Fruit fly (Drosophila melanogaster) whole organism, pupa: ENCODE data around the gene Taf1.

Experiments used
- CG12605 ChIP-seq: fragments of 200-800 bp; sonication (Bioruptor generic); IDR thresholded peaks from 2 replicates; pipeline ENCODE4 v1.3.6; 2022; ENCODE audit warnings: missing biosample characterization, missing genetic modification characterization
- CG32121 ChIP-seq: fragments of 200-800 bp; sonication (Bioruptor generic); IDR thresholded peaks from 2 replicates; pipeline ENCODE4 v1.3.6; 2022; ENCODE audit warnings: missing biosample characterization, missing genetic modification characterization
- Snoo ChIP-seq: fragments of 200-800 bp; sonication (Bioruptor generic); optimal IDR thresholded peaks from 3 replicates; lab custom pipeline; 2017; ENCODE audit warnings: missing biosample characterization, mild to moderate bottlenecking, missing genetic modification characterization, inconsistent platforms
- fd96Ca ChIP-seq: fragments of 200-800 bp; sonication (Bioruptor generic); IDR thresholded peaks from 3 replicates; pipeline ENCODE4 v1.3.6; 2022; ENCODE audit warnings: missing biosample characterization, missing genetic modification characterization

dm6 chr3R:6683671-6684070 is 37.0 kb downstream of the Taf1 start:
- TF ChIP-seq CG32121 (GFP tag; lab: Robert Waterston, UW) (no peak), Snoo (tag; lab: Kevin White, UChicago) (no peak), CG12605 (no peak), fd96Ca (GFP tag; lab: Robert Waterston, UW) (no peak)
